Worm (Caenorhabditis elegans): Measurements from ENCODE around the gene asm-2.

Gene asm-2

DNA sequence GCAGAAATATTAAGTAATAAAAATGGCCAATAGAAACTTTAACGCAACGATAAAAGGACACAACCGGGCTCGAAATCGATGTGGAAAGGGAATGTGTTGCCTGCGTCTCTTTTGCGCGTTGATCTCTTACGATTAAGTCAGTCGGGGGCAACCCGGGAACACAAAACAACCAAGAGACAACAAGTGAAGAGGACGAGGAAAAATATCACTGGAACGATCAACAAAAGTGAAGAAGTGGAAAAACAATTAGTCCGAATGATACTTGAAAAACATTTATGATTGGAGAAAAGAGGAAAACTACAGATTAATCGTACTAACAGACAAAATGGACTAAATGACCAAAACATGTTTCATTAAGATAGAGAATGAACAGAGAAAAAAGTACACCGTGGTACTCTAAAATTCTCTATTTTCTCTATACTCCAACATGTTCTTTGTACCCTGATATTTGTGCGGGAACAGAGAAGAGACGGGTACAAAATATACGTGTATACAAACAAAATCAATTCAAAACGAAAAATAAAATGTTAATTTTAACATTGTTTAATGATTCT, 13.7 kb downstream of the asm-2 start, which contains the start of gene F08G12.5:
F08G12.5 (minus strand) TSS at position 1 of the 554 bp plus-strand sequence.
- TF ChIP-seq rec-8 (tag; optimal IDR thresholded peaks at IDR 0.05): no peak
- no peak for TF ChIP-seq sptf-2 (GFP tag; optimal IDR thresholded peaks at IDR 0.05)
- no peak for TF ChIP-seq cebp-1 (GFP tag; IDR thresholded peaks at IDR 0.05)
- no peak for TF ChIP-seq cebp-1 (tag; optimal IDR thresholded peaks at IDR 0.05)
- no peak for TF ChIP-seq egrh-3 (GFP tag; IDR thresholded peaks at IDR 0.05)
- no peak for TF ChIP-seq ztf-26 (tag; optimal IDR thresholded peaks at IDR 0.05)
- TF ChIP-seq attf-3 (GFP tag; conservative IDR thresholded peaks at IDR 0.05): no peak

DNA sequence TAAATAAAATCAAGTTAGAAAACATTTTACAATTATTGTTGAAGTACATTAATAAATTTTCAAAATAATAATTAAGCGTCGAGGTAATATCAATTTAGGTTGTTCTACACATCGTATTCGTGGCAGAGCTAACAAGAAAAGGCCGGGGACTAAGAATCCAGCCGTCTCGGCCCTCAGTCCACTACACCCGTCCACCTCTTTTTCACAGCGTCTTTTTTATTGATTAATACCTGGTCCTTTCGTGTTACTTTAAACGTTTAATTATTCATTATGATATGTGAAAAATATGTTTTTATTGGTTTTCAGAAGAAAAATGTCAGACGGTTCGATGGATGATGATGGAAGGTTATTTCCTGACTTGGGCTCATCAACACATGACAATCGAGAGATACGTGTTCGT, 17.0 kb downstream of the asm-2 start, which contains the start of gene vhl-1:
vhl-1 (plus strand) TSS at position 301 of the 400 bp plus-strand sequence.
- no peak for TF ChIP-seq somi-1 (GFP tag; optimal IDR thresholded peaks at IDR 0.05)
- no peak for TF ChIP-seq C06A6.2 (GFP tag; conservative IDR thresholded peaks at IDR 0.05)
- no peak for TF ChIP-seq ceh-27 (GFP tag; optimal IDR thresholded peaks at IDR 0.05)
- no peak for TF ChIP-seq tlf-1 (GFP tag; optimal IDR thresholded peaks at IDR 0.05)
- no peak for TF ChIP-seq sdz-38 (tag; optimal IDR thresholded peaks at IDR 0.05)
- no peak for TF ChIP-seq lsy-27 (tag; optimal IDR thresholded peaks at IDR 0.05; ENCODE audit: borderline replicate concordance, insufficient read depth)
- TF ChIP-seq ztf-6 (GFP tag; IDR thresholded peaks at IDR 0.05): no peak
- no peak for TF ChIP-seq madf-3 (GFP tag; IDR thresholded peaks at IDR 0.05)
- TF ChIP-seq dpff-1 (tag; optimal IDR thresholded peaks at IDR 0.05): no peak
- TF ChIP-seq aptf-2 (GFP tag; conservative IDR thresholded peaks at IDR 0.05): no peak
- TF ChIP-seq die-1 (tag; optimal IDR thresholded peaks at IDR 0.05): no peak
- TF ChIP-seq repo-1 (tag; optimal IDR thresholded peaks at IDR 0.05): no peak
- no peak for TF ChIP-seq egl-18 (GFP tag; IDR thresholded peaks at IDR 0.05)
- TF ChIP-seq xnd-1 (tag; optimal IDR thresholded peaks at IDR 0.05): no peak
- no peak for TF ChIP-seq lir-1 (GFP tag; conservative IDR thresholded peaks at IDR 0.05)
- no peak for TF ChIP-seq snpc-1.1 (tag; optimal IDR thresholded peaks at IDR 0.05; ENCODE audit: insufficient read depth)
- TF ChIP-seq K11D2.4 (GFP tag; IDR thresholded peaks at IDR 0.05): no peak
- no peak for TF ChIP-seq attf-3 (GFP tag; conservative IDR thresholded peaks at IDR 0.05)

DNA sequence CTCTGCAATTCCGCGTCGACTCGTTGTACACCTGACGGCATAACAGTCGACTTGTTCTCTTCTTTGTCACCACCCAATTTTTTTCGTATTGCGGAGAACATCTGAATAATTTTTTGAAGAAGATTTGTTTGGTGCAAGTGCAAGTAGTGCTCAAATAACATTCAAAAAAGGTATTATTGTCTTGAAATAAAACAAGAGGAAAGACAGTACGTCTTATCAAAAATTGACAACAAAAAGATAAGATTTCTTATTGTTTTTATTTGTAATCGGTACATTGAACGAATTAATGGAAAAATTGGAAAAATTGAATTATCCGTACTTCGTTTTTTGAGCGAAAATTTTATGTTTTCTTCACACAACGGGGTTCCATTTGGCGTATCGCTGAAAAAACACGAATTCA, 18.3 kb downstream of the asm-2 start, which contains the start of gene F08G12.1:
F08G12.1 (minus strand) TSS at position 101 of the 400 bp plus-strand sequence.
- no peak for TF ChIP-seq K11D2.4 (GFP tag; IDR thresholded peaks at IDR 0.05)
- no peak for TF ChIP-seq F10E7.11 (tag; optimal IDR thresholded peaks at IDR 0.05)
- TF ChIP-seq nhr-90 (tag; optimal IDR thresholded peaks at IDR 0.05): no peak

DNA sequence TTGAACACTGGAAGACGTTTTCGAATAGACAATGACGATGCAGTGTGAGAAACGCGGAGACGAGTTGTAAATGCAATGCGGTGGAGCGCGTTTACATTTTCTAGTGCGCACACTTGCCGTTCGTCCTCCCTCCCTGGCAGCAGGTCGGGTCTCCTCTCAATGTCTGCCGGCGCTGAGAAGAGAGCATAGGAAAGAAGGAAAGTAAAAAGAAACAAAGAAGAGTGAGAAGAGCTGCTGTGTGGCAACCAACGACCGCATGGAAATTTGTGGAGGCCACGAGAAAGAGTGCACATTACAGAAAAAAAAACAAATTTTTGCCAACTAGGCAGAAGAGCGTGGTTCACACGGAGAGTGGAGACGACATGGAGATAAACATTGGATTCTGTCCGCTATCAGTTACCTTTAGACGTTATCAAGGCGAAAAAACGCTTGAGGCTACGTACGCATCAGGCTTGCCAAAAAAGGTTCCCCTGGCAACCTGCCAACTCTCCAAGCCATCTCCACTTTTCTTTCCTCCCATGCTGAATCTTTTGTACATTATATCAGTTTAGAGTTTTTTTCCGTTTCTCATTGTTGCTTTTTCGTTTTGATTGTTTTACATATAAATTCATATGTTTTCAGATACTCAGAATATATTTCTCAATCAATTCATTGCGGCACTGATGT, 24.3 kb downstream of the asm-2 start, which contains the start of the genes snrp-40.1 and F08G12.3:
snrp-40.1 (minus strand) TSS at position 143 of the 666 bp plus-strand sequence.
F08G12.3 (plus strand) TSS at position 616 of the 666 bp plus-strand sequence.
- TF ChIP-seq hlh-26 (GFP tag; conservative IDR thresholded peaks at IDR 0.05) (no peak), snpc-1.3 (tag; optimal IDR thresholded peaks at IDR 0.05; ENCODE audit: insufficient read depth) (no peak), repo-1 (tag; optimal IDR thresholded peaks at IDR 0.05) (no peak), C17E4.6 (GFP tag; IDR thresholded peaks at IDR 0.05) (no peak), ceh-27 (GFP tag; optimal IDR thresholded peaks at IDR 0.05) (peak; percentile 74), akir-1 (GFP tag; optimal IDR thresholded peaks at IDR 0.05) (no peak), F39B2.1 (GFP tag; IDR thresholded peaks at IDR 0.05) (no peak), tlf-1 (GFP tag; optimal IDR thresholded peaks at IDR 0.05) (no peak), lin-40 (tag; optimal IDR thresholded peaks at IDR 0.05) (peak; percentile 80), hsf-1 (GFP tag; IDR thresholded peaks at IDR 0.05) (no peak), attf-5 (GFP tag; optimal IDR thresholded peaks at IDR 0.05) (peak; percentile 92), sptf-2 (GFP tag; optimal IDR thresholded peaks at IDR 0.05) (no peak), egl-18 (GFP tag; IDR thresholded peaks at IDR 0.05) (0 out of 2 replicates have a peak, but pooled peaks have one; percentile 8), ekl-4 (GFP tag; IDR thresholded peaks at IDR 0.05) (no peak), ama-1 (optimal IDR thresholded peaks at IDR 0.05) (no peak), ama-1 (GFP tag; optimal IDR thresholded peaks at IDR 0.05) (no peak), D2030.7 (GFP tag; IDR thresholded peaks at IDR 0.05) (no peak), pha-4 (tag; optimal IDR thresholded peaks at IDR 0.05) (no peak), C06A6.2 (GFP tag; conservative IDR thresholded peaks at IDR 0.05) (no peak), let-607 (tag; optimal IDR thresholded peaks at IDR 0.05) (peak; percentile 71 to 76), nhr-120 (GFP tag; IDR thresholded peaks at IDR 0.05) (no peak)

All from whole organism, young adult.